Worm (Caenorhabditis elegans) whole organism, young adult: ENCODE results near the gene dnj-22.

Source experiments
- Y56A3A.18 ChIP-seq: fragments of 200-800 bp; sonication (Bioruptor generic); IDR thresholded peaks from 2 replicates; pipeline ENCODE4 v1.3.6; 2022; ENCODE audit warnings: missing genetic modification reagents, missing genetic modification characterization, missing compliant biosample characterization
- akir-1 ChIP-seq: fragments of 200-800 bp; sonication (Bioruptor generic); optimal IDR thresholded peaks from 2 replicates; lab custom pipeline; 2018; ENCODE audit warnings: mild to moderate bottlenecking, missing genetic modification characterization, moderate library complexity, missing compliant biosample characterization
- ama-1 ChIP-seq, 3 experiments: fragments of 150-350 bp in 1 of 3; sonication (generic microtip) in 2 of 3; optimal IDR thresholded peaks; 2 replicates each; lab custom pipeline; 2014 to 2018; ENCODE audit warnings: missing biosample characterization in 2 of 3, missing genetic modification characterization in 2 of 3, missing genetic modification reagents in 2 of 3
- ceh-58 ChIP-seq: fragments of 200-800 bp; sonication (Bioruptor generic); IDR thresholded peaks from 2 replicates; pipeline ENCODE4 v1.3.6; 2022; ENCODE audit warnings: missing genetic modification characterization, missing compliant biosample characterization
- dpl-1 ChIP-seq: fragments of 150-350 bp; optimal IDR thresholded peaks from 2 replicates; lab custom pipeline; 2014; ENCODE audit warnings: missing biosample characterization, missing genetic modification reagents, missing genetic modification characterization
- ets-4 ChIP-seq: fragments of 200-800 bp; sonication (Bioruptor generic); optimal IDR thresholded peaks from 2 replicates; lab custom pipeline; 2018; ENCODE audit warnings: mild to moderate bottlenecking, missing genetic modification characterization, missing compliant biosample characterization
- let-526 ChIP-seq: fragments of 200-800 bp; sonication (Bioruptor generic); IDR thresholded peaks from 2 replicates; pipeline ENCODE4 v1.3.6; 2022; ENCODE audit warnings: missing genetic modification reagents, missing genetic modification characterization, missing compliant biosample characterization
- lsl-1 ChIP-seq: fragments of 200-800 bp; sonication (Bioruptor generic); optimal IDR thresholded peaks from 2 replicates; lab custom pipeline; 2018; ENCODE audit warnings: mild to moderate bottlenecking, missing genetic modification characterization, moderate library complexity, missing compliant biosample characterization
- mes-4 ChIP-seq: sonication (generic microtip); optimal IDR thresholded peaks from 2 replicates; lab custom pipeline; 2016; ENCODE audit warnings: missing genotype, missing genetic modification characterization, missing compliant biosample characterization
- nhr-120 ChIP-seq: fragments of 200-800 bp; sonication (Bioruptor generic); IDR thresholded peaks from 2 replicates; pipeline ENCODE4 v1.3.6; 2022; ENCODE audit warnings: missing genetic modification characterization, missing compliant biosample characterization
- nhr-90 ChIP-seq: sonication (generic microtip); optimal IDR thresholded peaks from 2 replicates; lab custom pipeline; 2016; ENCODE audit warnings: missing genotype, mild to moderate bottlenecking, missing genetic modification characterization, missing compliant biosample characterization
- pha-4 ChIP-seq: fragments of 150-350 bp; sonication (generic microtip); optimal IDR thresholded peaks from 2 replicates; lab custom pipeline; 2014; ENCODE audit warnings: missing biosample characterization, missing genetic modification reagents, missing genetic modification characterization
- tlf-1 ChIP-seq: fragments of 200-800 bp; sonication (Bioruptor generic); optimal IDR thresholded peaks from 2 replicates; lab custom pipeline; 2018; ENCODE audit warnings: mild to moderate bottlenecking, missing genetic modification characterization, missing compliant biosample characterization
- ztf-28 ChIP-seq: fragments of 200-800 bp; sonication (Bioruptor generic); IDR thresholded peaks from 2 replicates; pipeline ENCODE4 v1.3.6; 2022; ENCODE audit warnings: missing genetic modification reagents, missing genetic modification characterization, missing compliant biosample characterization

ce11 chrV:8426210-8426609 lies 35.7 kb downstream of the dnj-22 start:
- no peak for TF ChIP-seq ama-1 (optimal IDR thresholded peaks at IDR 0.05; lab: Kevin White, UChicago)
- no peak for TF ChIP-seq ama-1 (GFP tag; optimal IDR thresholded peaks at IDR 0.05; lab: Kevin White, UChicago)
- TF ChIP-seq dpl-1 (GFP tag; lab: Kevin White, UChicago), result no peak
- TF ChIP-seq let-526, result no peak
- no peak for TF ChIP-seq ztf-28 (GFP tag; lab: Robert Waterston, UW)
- TF ChIP-seq ceh-58 (GFP tag; lab: Robert Waterston, UW), result no peak
- TF ChIP-seq nhr-120, result no peak
- TF ChIP-seq pha-4 (tag; lab: Kevin White, UChicago), result no peak
- no peak for TF ChIP-seq tlf-1
- no peak for TF ChIP-seq ets-4 (GFP tag; lab: Kevin White, UChicago)
- no peak for TF ChIP-seq nhr-90 (tag; lab: Kevin White, UChicago)
- TF ChIP-seq Y56A3A.18, result no peak
- no peak for TF ChIP-seq lsl-1 (GFP tag; lab: Kevin White, UChicago)
- TF ChIP-seq akir-1, result no peak
- no peak for TF ChIP-seq mes-4 (tag; lab: Kevin White, UChicago)
